Worm (Caenorhabditis elegans) whole organism, midembryonic: ENCODE results near the gene C14A11.6.

Source experiments
- T22C8.4 ChIP-seq: fragments of 200-800 bp; sonication (Bioruptor generic); IDR thresholded peaks from 2 replicates; pipeline ENCODE4 v1.3.6; 2022; ENCODE audit warnings: missing genetic modification characterization, missing compliant biosample characterization
- cog-1 ChIP-seq: sonication (generic microtip); optimal IDR thresholded peaks from 2 replicates; lab custom pipeline; 2016; ENCODE audit warnings: missing genetic modification characterization, missing compliant biosample characterization
- flt-1 ChIP-seq: fragments of 200-800 bp; sonication (Bioruptor generic); IDR thresholded peaks from 2 replicates; pipeline ENCODE4 v1.3.6; 2022; ENCODE audit warnings: missing genetic modification characterization, missing compliant biosample characterization
- klf-2 ChIP-seq: fragments of 200-800 bp; sonication (Bioruptor generic); conservative IDR thresholded peaks from 2 replicates; pipeline ENCODE4 v1.3.6; 2022; ENCODE audit warnings: missing genetic modification reagents, missing genetic modification characterization, missing compliant biosample characterization
- med-1 ChIP-seq: sonication (generic microtip); optimal IDR thresholded peaks from 2 replicates; lab custom pipeline; 2017; ENCODE audit warnings: missing genetic modification characterization, mild to moderate bottlenecking, missing compliant biosample characterization, antibody characterized with exemption, missing genetic modification reagents; ENCODE audit not compliant: insufficient read depth
- ref-1 ChIP-seq: fragments of 200-800 bp; sonication (Bioruptor generic); conservative IDR thresholded peaks from 2 replicates; pipeline ENCODE4 v1.3.6; 2022; ENCODE audit warnings: missing genetic modification reagents, missing genetic modification characterization, missing compliant biosample characterization
- tab-1 ChIP-seq: fragments of 200-800 bp; sonication (Bioruptor generic); IDR thresholded peaks from 2 replicates; pipeline ENCODE4 v1.3.6; 2022; ENCODE audit warnings: missing genetic modification characterization, missing compliant biosample characterization
- ztf-23 ChIP-seq: fragments of 200-800 bp; sonication (Bioruptor generic); IDR thresholded peaks from 2 replicates; pipeline ENCODE4 v1.3.6; 2022; ENCODE audit warnings: missing genetic modification reagents, missing genetic modification characterization, missing compliant biosample characterization
- ztf-29 ChIP-seq: fragments of 200-800 bp; sonication (Bioruptor generic); IDR thresholded peaks from 2 replicates; pipeline ENCODE4 v1.3.6; 2022; ENCODE audit warnings: missing genetic modification reagents, missing genetic modification characterization, missing compliant biosample characterization

C14A11.6 gene

ce11 chrX:2763476-2764268 lies 50.3 kb downstream of the C14A11.6 start, which contains the start of gene unc-2:
unc-2 (minus strand) TSS chrX:2763526.
- TF ChIP-seq med-1 (GFP tag; lab: Kevin White, UChicago): no peak
- TF ChIP-seq ref-1 (GFP tag; lab: Robert Waterston, UW): no peak
- no peak for TF ChIP-seq tab-1
- no peak for TF ChIP-seq ztf-29
- no peak for TF ChIP-seq cog-1 (tag; lab: Kevin White, UChicago)
- TF ChIP-seq T22C8.4 (GFP tag; lab: Robert Waterston, UW): no peak
- no peak for TF ChIP-seq flt-1 (GFP tag; lab: Robert Waterston, UW)
- TF ChIP-seq ztf-23: no peak
- TF ChIP-seq klf-2: no peak
